Fruit fly (Drosophila melanogaster) whole organism, prepupa: ENCODE results near the gene Drgx.

Source experiments
- CG10631 ChIP-seq: fragments of 200-800 bp; sonication (Bioruptor generic); optimal IDR thresholded peaks from 2 replicates; lab custom pipeline; 2016; ENCODE audit warnings: missing biosample characterization, missing genetic modification characterization
- CG11902 ChIP-seq: fragments of 200-800 bp; sonication (Bioruptor generic); optimal IDR thresholded peaks from 3 replicates; lab custom pipeline; 2016; ENCODE audit warnings: missing biosample characterization, missing genetic modification characterization
- CG16779 ChIP-seq: fragments of 200-800 bp; sonication (Bioruptor generic); optimal IDR thresholded peaks from 3 replicates; lab custom pipeline; 2017; ENCODE audit warnings: missing biosample characterization, mild to moderate bottlenecking, missing genetic modification characterization
- CG7368 ChIP-seq: fragments of 200-800 bp; sonication (Bioruptor generic); optimal IDR thresholded peaks from 3 replicates; lab custom pipeline; 2016; ENCODE audit warnings: missing biosample characterization, missing genetic modification characterization
- Hr38 ChIP-seq: sonication (Bioruptor generic); optimal IDR thresholded peaks from 2 replicates; lab custom pipeline; 2016; ENCODE audit warnings: missing biosample characterization, missing genetic modification characterization
- OdsH ChIP-seq: fragments of 200-800 bp; sonication (Bioruptor generic); optimal IDR thresholded peaks from 3 replicates; lab custom pipeline; 2016; ENCODE audit warnings: missing biosample characterization, missing genetic modification characterization
- dsx ChIP-seq: fragments of 200-800 bp; optimal IDR thresholded peaks from 3 replicates; lab custom pipeline; 2019; ENCODE audit warnings: missing biosample characterization, mild to moderate bottlenecking, missing genetic modification characterization, moderate library complexity; ENCODE audit not compliant: poor library complexity, severe bottlenecking
- fd59A ChIP-seq: fragments of 200-800 bp; sonication (Bioruptor generic); optimal IDR thresholded peaks from 2 replicates; lab custom pipeline; 2017; ENCODE audit warnings: missing biosample characterization, mild to moderate bottlenecking, missing genetic modification characterization, missing genetic modification reagents
- vri ChIP-seq: fragments of 200-800 bp; sonication (Bioruptor generic); optimal IDR thresholded peaks from 3 replicates; lab custom pipeline; 2016; ENCODE audit warnings: missing biosample characterization, mild to moderate bottlenecking, missing genetic modification characterization

DNA sequence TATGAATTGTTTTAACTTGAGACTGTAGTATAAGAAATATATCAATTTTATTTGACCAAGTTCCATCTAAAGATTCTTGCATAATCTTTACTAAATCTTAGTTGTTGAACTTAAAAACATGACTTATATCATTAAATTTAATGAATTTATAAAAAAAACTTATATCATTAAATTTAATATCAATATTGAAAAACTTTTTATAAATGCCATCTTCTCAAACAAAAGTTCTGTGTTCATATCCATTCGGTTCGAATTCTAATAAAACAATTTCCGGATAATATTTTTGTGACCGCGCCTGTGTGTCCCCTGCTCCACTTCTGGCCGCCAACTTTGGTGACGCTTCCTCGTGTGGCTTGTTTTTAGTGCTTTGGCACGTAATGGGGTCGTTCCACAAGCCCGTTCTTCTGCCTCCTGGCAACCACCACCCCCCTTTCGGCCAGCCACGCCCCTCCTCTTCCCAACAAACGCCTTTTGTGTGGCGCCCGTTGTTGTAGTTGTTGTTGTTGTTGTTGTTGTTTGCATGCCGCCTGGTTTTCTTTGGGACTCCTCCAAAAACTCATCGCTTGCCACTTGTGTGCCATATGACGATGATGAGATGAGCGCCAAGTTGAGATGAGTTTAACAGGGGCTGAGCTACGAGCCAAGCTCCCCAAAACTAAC lies 74.6 kb downstream of the Drgx start:
- TF ChIP-seq CG11902 (GFP tag; lab: Kevin White, UChicago) = no peak
- no peak for TF ChIP-seq CG10631 (GFP tag; lab: Kevin White, UChicago)
- no peak for TF ChIP-seq CG7368 (GFP tag; lab: Kevin White, UChicago)
- TF ChIP-seq CG16779 = no peak
- TF ChIP-seq vri (GFP tag; lab: Kevin White, UChicago) = no peak
- no peak for TF ChIP-seq Hr38
- TF ChIP-seq OdsH (GFP tag; lab: Kevin White, UChicago) = peak; percentile 29
- TF ChIP-seq fd59A (GFP tag; lab: Kevin White, UChicago) = no peak
- no peak for TF ChIP-seq dsx (GFP tag; lab: Kevin White, UChicago)
